Fruit fly (Drosophila melanogaster): ENCODE results near the gene CG11109.
A peak's percentile ranks its signal among the peaks of the same experiment; 100 is the strongest.

DNA sequence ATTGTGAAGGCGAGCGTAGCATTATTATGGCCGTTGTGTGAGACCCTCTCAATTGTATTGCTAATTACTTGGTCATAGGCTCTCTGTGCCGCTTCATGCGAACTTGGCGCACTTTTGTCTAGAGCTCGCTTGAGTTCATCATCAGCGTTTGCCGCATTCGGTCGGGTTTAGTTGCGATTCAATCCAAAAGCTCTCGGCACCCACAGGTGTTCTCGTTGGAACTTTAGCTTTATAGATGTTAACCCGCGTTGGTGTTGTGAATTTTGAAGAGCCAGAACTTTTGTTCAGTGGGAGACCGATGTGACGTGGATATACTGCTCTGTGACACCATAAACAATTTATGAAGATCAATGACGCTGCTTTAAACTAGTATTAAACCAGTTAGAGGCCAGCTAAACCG is 8.9 kb downstream of the CG11109 start, which contains the start of gene slif:
- TF ChIP-seq btn (GFP tag; optimal IDR thresholded peaks at IDR 0.05) (no peak), HmgD (GFP tag; optimal IDR thresholded peaks at IDR 0.05) (no peak), Abd-B (GFP tag; optimal IDR thresholded peaks at IDR 0.05) (no peak), CG10431 (GFP tag; optimal IDR thresholded peaks at IDR 0.05) (no peak), CG12219 (GFP tag; optimal IDR thresholded peaks at IDR 0.05) (no peak), NK7.1 (GFP tag; optimal IDR thresholded peaks at IDR 0.05) (no peak), CG6683 (GFP tag; optimal IDR thresholded peaks at IDR 0.05) (no peak), chm (GFP tag; IDR thresholded peaks at IDR 0.05) (no peak), CG17912 (GFP tag; optimal IDR thresholded peaks at IDR 0.05) (no peak), Gug (GFP tag; IDR thresholded peaks at IDR 0.05) (no peak), CG16779 (GFP tag; IDR thresholded peaks at IDR 0.05) (0 out of 2 replicates have a peak, but pooled peaks have one; percentile 23), CG6813 (GFP tag; optimal IDR thresholded peaks at IDR 0.05) (no peak), Dip2 (GFP tag; IDR thresholded peaks at IDR 0.05) (no peak)

Measured in whole organism, embryonic.